Fruit fly (Drosophila melanogaster) S2 (cell line): Measurements from ENCODE around the gene CG42747.

Experiments
- CG8478 ChIP-seq: fragments of >200 bp; optimal IDR thresholded peaks from 2 replicates; lab custom pipeline; 2018
- CTCF ChIP-seq, 2 experiments: fragments of >200 bp; optimal IDR thresholded peaks; 2 replicates each; lab custom pipeline; 2018

dm6 chr3L:6364217-6364616 lies 36.2 kb upstream of the CG42747 start:
- TF ChIP-seq CTCF (optimal IDR thresholded peaks at IDR 0.05; lab: Kevin White, UChicago) (no peak), CG8478 (lab: Kevin White, UChicago) (no peak)
